Fruit fly (Drosophila melanogaster): ENCODE measurements around the gene CG15741.

CG15741 gene

dm6 chrX:11857522-11858438 is 20.0 kb upstream of the CG15741 start:
- TF ChIP-seq psq (optimal IDR thresholded peaks at IDR 0.05) (no peak), EcR (GFP tag; optimal IDR thresholded peaks at IDR 0.05) (no peak), pan (optimal IDR thresholded peaks at IDR 0.05) (no peak), usp (GFP tag; optimal IDR thresholded peaks at IDR 0.05) (no peak), Dll (optimal IDR thresholded peaks at IDR 0.05) (no peak), CG8478 (optimal IDR thresholded peaks at IDR 0.05) (no peak)

DNA sequence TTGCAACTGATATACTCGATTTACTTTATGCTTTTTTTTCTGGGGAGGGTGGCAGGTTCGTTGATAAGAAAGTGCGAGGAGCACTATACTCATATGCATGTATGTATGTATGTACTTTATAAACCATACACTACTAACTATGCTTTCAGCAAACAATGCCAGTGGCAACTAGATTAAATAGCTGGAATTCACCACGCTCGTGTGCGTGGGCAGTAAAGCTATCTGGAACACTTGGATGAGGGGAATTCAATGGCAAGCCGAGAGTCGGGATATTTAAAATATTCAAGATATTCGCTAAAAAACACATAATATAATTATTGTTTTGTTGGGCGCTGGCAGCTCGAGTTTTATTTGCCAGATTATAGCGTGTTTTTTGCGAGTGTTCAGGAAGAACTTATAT is 19.0 kb upstream of the CG15741 start:
- TF ChIP-seq CG8478 (optimal IDR thresholded peaks at IDR 0.05) (no peak), EcR (GFP tag; optimal IDR thresholded peaks at IDR 0.05) (no peak), psq (optimal IDR thresholded peaks at IDR 0.05) (no peak), pan (optimal IDR thresholded peaks at IDR 0.05) (no peak), usp (GFP tag; optimal IDR thresholded peaks at IDR 0.05) (no peak), Dll (optimal IDR thresholded peaks at IDR 0.05) (no peak)

DNA sequence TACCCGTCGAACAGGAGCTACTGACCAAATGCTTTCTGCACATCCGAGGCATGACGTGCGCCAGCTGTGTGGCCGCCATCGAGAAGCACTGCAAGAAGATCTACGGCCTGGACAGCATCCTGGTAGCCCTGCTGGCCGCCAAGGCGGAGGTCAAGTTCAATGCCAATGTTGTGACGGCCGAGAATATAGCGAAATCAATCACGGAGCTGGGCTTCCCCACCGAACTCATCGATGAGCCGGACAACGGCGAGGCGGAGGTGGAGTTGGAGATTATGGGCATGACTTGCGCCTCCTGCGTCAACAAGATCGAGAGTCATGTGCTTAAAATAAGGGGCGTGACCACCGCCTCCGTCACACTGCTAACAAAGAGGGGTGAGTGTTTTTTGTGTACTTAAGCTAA is 18.1 kb upstream of the CG15741 start:
- TF ChIP-seq Dll (optimal IDR thresholded peaks at IDR 0.05), result no peak
- no peak for TF ChIP-seq pan (optimal IDR thresholded peaks at IDR 0.05)
- TF ChIP-seq usp (GFP tag; optimal IDR thresholded peaks at IDR 0.05), result no peak
- no peak for TF ChIP-seq psq (optimal IDR thresholded peaks at IDR 0.05)

DNA sequence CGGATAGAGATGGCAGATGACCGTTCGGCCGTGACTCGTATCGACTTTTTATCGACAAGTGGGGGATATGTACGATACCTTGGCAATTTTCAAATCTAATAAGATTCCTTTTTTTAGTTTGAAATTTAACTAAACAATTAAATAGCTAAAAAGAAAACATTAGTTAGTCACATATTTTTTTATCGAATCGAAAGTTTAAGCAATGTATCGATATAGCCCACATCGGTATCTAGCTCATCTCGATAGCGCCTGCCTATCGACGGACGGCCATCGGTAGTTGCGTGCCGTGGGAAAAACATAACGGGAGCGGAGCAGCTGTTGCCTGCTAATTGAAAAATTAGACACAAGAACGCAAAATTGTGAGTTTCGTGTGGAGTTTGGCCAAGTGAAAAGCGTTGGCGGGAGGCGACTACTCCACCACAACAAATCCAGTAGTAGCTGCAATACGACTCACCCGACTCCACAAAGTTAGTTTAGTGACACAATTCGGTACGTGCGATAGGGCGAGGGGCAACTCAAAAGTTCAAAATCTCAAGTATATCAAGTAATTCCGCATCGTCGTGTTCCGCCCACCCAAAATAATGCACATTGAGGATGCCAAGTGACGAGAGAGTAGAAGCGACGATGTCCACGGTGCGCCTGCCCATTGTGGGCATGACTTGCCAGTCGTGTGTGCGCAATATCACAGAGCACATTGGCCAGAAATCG is 17.1 kb upstream of the CG15741 start, which contains the start of the genes CG10347 and ATP7:
CG10347 (minus strand) TSS at position 174 of the 708 bp plus-strand sequence.
ATP7 (plus strand) TSS at position 265 of the 708 bp plus-strand sequence.
- TF ChIP-seq psq (optimal IDR thresholded peaks at IDR 0.05) (no peak), Dll (optimal IDR thresholded peaks at IDR 0.05) (no peak), CG8478 (optimal IDR thresholded peaks at IDR 0.05) (no peak), pan (optimal IDR thresholded peaks at IDR 0.05) (no peak), EcR (GFP tag; optimal IDR thresholded peaks at IDR 0.05) (no peak), usp (GFP tag; optimal IDR thresholded peaks at IDR 0.05) (no peak)

DNA sequence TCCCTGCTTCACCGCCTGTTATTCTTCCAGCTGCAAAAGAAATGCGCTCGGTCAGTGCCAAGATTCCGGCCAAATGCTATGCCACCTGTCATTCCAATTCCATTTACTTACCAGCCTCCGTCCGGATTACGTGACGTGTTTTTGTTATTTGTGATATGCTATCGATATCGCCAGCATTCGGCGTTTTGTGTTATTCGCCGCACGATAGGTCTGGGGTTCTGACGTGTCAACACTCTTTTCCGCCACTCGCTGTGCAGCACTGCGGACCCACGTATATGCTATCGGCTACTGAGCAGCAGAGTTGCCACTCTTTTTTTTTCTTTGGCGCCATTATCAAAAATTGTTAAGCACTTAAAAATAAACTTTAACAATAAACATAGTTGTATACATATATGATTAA is 14.5 kb upstream of the CG15741 start, which contains the start of gene p24-1:
p24-1 (minus strand) TSS at position 221 of the 400 bp plus-strand sequence.
- no peak for TF ChIP-seq EcR (GFP tag; optimal IDR thresholded peaks at IDR 0.05)
- no peak for TF ChIP-seq Dll (optimal IDR thresholded peaks at IDR 0.05)
- TF ChIP-seq psq (optimal IDR thresholded peaks at IDR 0.05), result no peak

dm6 chrX:11849267-11849666 is 11.4 kb upstream of the CG15741 start:
- TF ChIP-seq EcR (GFP tag; optimal IDR thresholded peaks at IDR 0.05), result no peak
- no peak for TF ChIP-seq psq (optimal IDR thresholded peaks at IDR 0.05)

- TF ChIP-seq pan (optimal IDR thresholded peaks at IDR 0.05), result no peak
- no peak for TF ChIP-seq EcR (GFP tag; optimal IDR thresholded peaks at IDR 0.05)
- TF ChIP-seq CG8478 (optimal IDR thresholded peaks at IDR 0.05), result no peak
- TF ChIP-seq usp (GFP tag; optimal IDR thresholded peaks at IDR 0.05), result no peak
- TF ChIP-seq Dll (optimal IDR thresholded peaks at IDR 0.05), result no peak
- TF ChIP-seq psq (optimal IDR thresholded peaks at IDR 0.05), result no peak
Observed at dm6 chrX:11848507-11849264, 10.9 kb upstream of the CG15741 start.

dm6 chrX:11846049-11846718 is 8.4 kb upstream of the CG15741 start, which contains the start of gene CG15740:
Gene CG15740, minus strand, starts transcription at chrX:11846099.
- TF ChIP-seq CG8478 (optimal IDR thresholded peaks at IDR 0.05) (no peak), Dll (optimal IDR thresholded peaks at IDR 0.05) (no peak), EcR (GFP tag; optimal IDR thresholded peaks at IDR 0.05) (no peak)

- TF ChIP-seq psq (optimal IDR thresholded peaks at IDR 0.05) (no peak), Dll (optimal IDR thresholded peaks at IDR 0.05) (no peak), CG8478 (optimal IDR thresholded peaks at IDR 0.05) (no peak), usp (GFP tag; optimal IDR thresholded peaks at IDR 0.05) (no peak), pan (optimal IDR thresholded peaks at IDR 0.05) (no peak), EcR (GFP tag; optimal IDR thresholded peaks at IDR 0.05) (no peak)
Observed at dm6 chrX:11841702-11842378, 4.0 kb upstream of the CG15741 start.

DNA sequence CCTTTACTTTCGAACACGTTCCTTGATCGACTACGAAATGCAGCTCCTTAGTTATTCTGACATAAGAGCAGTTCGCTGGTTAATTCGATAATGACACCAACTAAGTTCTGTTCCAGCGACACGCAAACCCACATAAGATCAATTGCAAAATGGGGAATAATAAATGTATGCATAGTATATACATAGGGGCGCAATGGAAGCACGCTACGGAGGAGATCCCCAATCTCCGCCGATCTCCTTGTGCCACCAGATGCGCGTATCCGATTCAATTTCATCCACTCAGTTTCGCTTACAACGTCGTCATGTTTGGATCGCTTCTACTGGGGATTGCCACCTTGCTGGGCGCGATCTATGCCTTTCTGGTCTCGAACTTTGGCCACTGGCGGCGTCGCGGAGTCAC is 1.5 kb upstream of the CG15741 start, which contains the start of gene Cyp28c1:
Cyp28c1 (plus strand) TSS at position 301 of the 400 bp plus-strand sequence.
- no peak for TF ChIP-seq pan (optimal IDR thresholded peaks at IDR 0.05)
- TF ChIP-seq Dll (optimal IDR thresholded peaks at IDR 0.05), result no peak
- no peak for TF ChIP-seq CG8478 (optimal IDR thresholded peaks at IDR 0.05)
- TF ChIP-seq usp (GFP tag; optimal IDR thresholded peaks at IDR 0.05), result no peak
- TF ChIP-seq EcR (GFP tag; optimal IDR thresholded peaks at IDR 0.05), result no peak
- no peak for TF ChIP-seq psq (optimal IDR thresholded peaks at IDR 0.05)

Measured in whole organism.